Worm (Caenorhabditis elegans): Measurements from ENCODE around the gene C17H11.1.

- no peak for TF ChIP-seq nhr-21 (tag; optimal IDR thresholded peaks at IDR 0.05)
- no peak for TF ChIP-seq ZK546.5 (tag; optimal IDR thresholded peaks at IDR 0.05)
- TF ChIP-seq nhr-237 (tag; optimal IDR thresholded peaks at IDR 0.05) = no peak
- no peak for TF ChIP-seq lsy-2 (tag; optimal IDR thresholded peaks at IDR 0.05)
- TF ChIP-seq sma-3 (GFP tag; optimal IDR thresholded peaks at IDR 0.05) = no peak
- no peak for TF ChIP-seq snpc-4 (tag; optimal IDR thresholded peaks at IDR 0.05)
These were observed 35.9 kb upstream of the C17H11.1 start, which contains the start of gene C02B8.7 for ce11 chrX:8137779-8138178.

All from whole organism, L2 larva.